Worm (Caenorhabditis elegans) whole organism, L3 larva: ENCODE results near the gene str-90.

Source experiments
- R02D3.7 ChIP-seq: fragments of 150-350 bp; optimal IDR thresholded peaks from 2 replicates; lab custom pipeline; 2014; ENCODE audit warnings: missing biosample characterization, missing genetic modification characterization
- aly-2 ChIP-seq: fragments of 150-350 bp; optimal IDR thresholded peaks from 2 replicates; lab custom pipeline; 2014; ENCODE audit warnings: missing biosample characterization, missing genetic modification characterization
- ama-1 ChIP-seq: fragments of 150-350 bp; optimal IDR thresholded peaks from 2 replicates; lab custom pipeline; 2018
- ceh-16 ChIP-seq: sonication (generic microtip); optimal IDR thresholded peaks from 2 replicates; lab custom pipeline; 2017; ENCODE audit warnings: missing biosample characterization, missing genetic modification characterization
- ceh-28 ChIP-seq: fragments of 150-350 bp; optimal IDR thresholded peaks from 2 replicates; lab custom pipeline; 2014; ENCODE audit warnings: missing biosample characterization, missing genetic modification reagents, missing genetic modification characterization
- ceh-82 ChIP-seq: fragments of 150-350 bp; optimal IDR thresholded peaks from 2 replicates; lab custom pipeline; 2014; ENCODE audit warnings: missing biosample characterization, missing genetic modification characterization
- ceh-9 ChIP-seq: sonication (generic microtip); optimal IDR thresholded peaks from 2 replicates; lab custom pipeline; 2018; ENCODE audit warnings: missing biosample characterization, missing genetic modification characterization
- egl-27 ChIP-seq: sonication (generic microtip); optimal IDR thresholded peaks from 4 replicates; lab custom pipeline; 2017; ENCODE audit warnings: missing biosample characterization, missing genetic modification reagents, missing genetic modification characterization
- egl-5 ChIP-seq: fragments of 150-350 bp; optimal IDR thresholded peaks from 2 replicates; lab custom pipeline; 2017; ENCODE audit warnings: missing biosample characterization, missing genetic modification reagents, missing genetic modification characterization, inconsistent platforms
- elt-1 ChIP-seq: fragments of 150-350 bp; optimal IDR thresholded peaks from 2 replicates; lab custom pipeline; 2014; ENCODE audit warnings: missing biosample characterization, missing genetic modification characterization
- elt-2 ChIP-seq: sonication (generic microtip); optimal IDR thresholded peaks from 2 replicates; lab custom pipeline; 2016; ENCODE audit warnings: missing genetic modification reagents, mild to moderate bottlenecking, missing genetic modification characterization, missing compliant biosample characterization
- eor-1 ChIP-seq, 2 experiments: fragments of 150-350 bp; optimal IDR thresholded peaks; 2 replicates each; lab custom pipeline; 2014 to 2018; ENCODE audit warnings: missing biosample characterization in 2 of 2, missing genetic modification characterization in 2 of 2
- fkh-10 ChIP-seq: sonication (generic microtip); optimal IDR thresholded peaks from 2 replicates; lab custom pipeline; 2017; ENCODE audit warnings: missing biosample characterization, missing genetic modification reagents, missing genetic modification characterization
- jun-1 ChIP-seq: fragments of 150-350 bp; optimal IDR thresholded peaks from 2 replicates; lab custom pipeline; 2014; ENCODE audit warnings: missing biosample characterization, missing genetic modification reagents, missing genetic modification characterization
- lin-39 ChIP-seq: fragments of 150-350 bp; optimal IDR thresholded peaks from 2 replicates; lab custom pipeline; 2018; ENCODE audit warnings: missing biosample characterization, missing genetic modification reagents, missing genetic modification characterization
- lsy-12 ChIP-seq: sonication (generic microtip); optimal IDR thresholded peaks from 2 replicates; lab custom pipeline; 2016; ENCODE audit warnings: mild to moderate bottlenecking, missing genetic modification characterization, missing compliant biosample characterization
- mdl-1 ChIP-seq: fragments of 150-350 bp; optimal IDR thresholded peaks from 2 replicates; lab custom pipeline; 2014; ENCODE audit warnings: missing biosample characterization, missing genetic modification characterization
- mml-1 ChIP-seq: fragments of 150-350 bp; sonication (generic microtip); optimal IDR thresholded peaks from 3 replicates; lab custom pipeline; 2014; ENCODE audit warnings: missing biosample characterization, missing genetic modification characterization
- nfya-1 ChIP-seq: sonication (generic microtip); optimal IDR thresholded peaks from 2 replicates; lab custom pipeline; 2017; ENCODE audit warnings: missing genetic modification characterization, mild to moderate bottlenecking, missing compliant biosample characterization, antibody characterized with exemption, moderate library complexity; ENCODE audit not compliant: insufficient read depth
- nhr-12 ChIP-seq: fragments of 150-350 bp; optimal IDR thresholded peaks from 2 replicates; lab custom pipeline; 2014; ENCODE audit warnings: missing biosample characterization, missing genetic modification characterization
- nhr-23 ChIP-seq: fragments of 150-350 bp; optimal IDR thresholded peaks from 2 replicates; lab custom pipeline; 2014; ENCODE audit warnings: missing biosample characterization, missing genetic modification reagents, missing genetic modification characterization
- nhr-237 ChIP-seq: fragments of 150-350 bp; optimal IDR thresholded peaks from 2 replicates; lab custom pipeline; 2014; ENCODE audit warnings: missing biosample characterization, missing genetic modification characterization
- nhr-25 ChIP-seq: sonication (generic microtip); optimal IDR thresholded peaks from 2 replicates; lab custom pipeline; 2017; ENCODE audit warnings: missing biosample characterization, missing genetic modification characterization
- nhr-67 ChIP-seq: fragments of 150-350 bp; optimal IDR thresholded peaks from 2 replicates; lab custom pipeline; 2014; ENCODE audit warnings: missing biosample characterization, missing genetic modification characterization
- pha-4 ChIP-seq: fragments of 150-350 bp; optimal IDR thresholded peaks from 2 replicates; lab custom pipeline; 2014; ENCODE audit warnings: missing biosample characterization, missing genetic modification reagents, missing genetic modification characterization
- sea-2 ChIP-seq: fragments of 150-350 bp; sonication (generic microtip); optimal IDR thresholded peaks from 4 replicates; lab custom pipeline; 2014; ENCODE audit warnings: missing biosample characterization, missing genetic modification reagents, missing genetic modification characterization
- skn-1 ChIP-seq: fragments of 150-350 bp; optimal IDR thresholded peaks from 2 replicates; lab custom pipeline; 2014; ENCODE audit warnings: missing biosample characterization, missing genetic modification characterization
- unc-39 ChIP-seq: sonication (generic microtip); optimal IDR thresholded peaks from 4 replicates; lab custom pipeline; 2017; ENCODE audit warnings: missing biosample characterization, missing genetic modification characterization
- zag-1 ChIP-seq: fragments of 150-350 bp; optimal IDR thresholded peaks from 2 replicates; lab custom pipeline; 2014; ENCODE audit warnings: missing biosample characterization, missing genetic modification characterization

str-90 gene

DNA sequence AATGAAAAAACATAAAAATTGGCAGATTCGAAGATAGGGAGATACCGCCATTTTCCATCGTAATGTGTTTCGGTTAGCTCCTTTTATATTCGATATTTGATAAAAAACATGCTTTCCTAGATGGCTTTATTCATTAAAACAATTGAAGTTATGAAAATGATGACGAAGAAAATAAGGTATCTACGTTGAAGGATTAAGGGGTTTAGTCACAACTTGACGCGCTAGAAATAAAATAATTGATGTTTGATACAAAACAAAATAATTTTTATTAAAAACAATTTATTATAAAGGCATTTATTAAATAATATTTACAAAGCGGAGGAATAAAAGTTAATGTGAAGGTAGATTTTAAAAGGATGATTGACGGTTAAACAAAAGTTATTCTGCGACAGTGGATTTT lies 12.5 kb upstream of the str-90 start, which contains the start of gene str-130:
TSS of gene str-130 (minus strand) at position 101 of the 400 bp plus-strand sequence.
- no peak for TF ChIP-seq lsy-12 (tag; lab: Kevin White, UChicago)
- no peak for TF ChIP-seq ceh-28 (tag; lab: Kevin White, UChicago)
- no peak for TF ChIP-seq sea-2 (GFP tag; lab: Kevin White, UChicago)
- no peak for TF ChIP-seq nhr-67 (tag; lab: Kevin White, UChicago)
- no peak for TF ChIP-seq zag-1 (tag; lab: Kevin White, UChicago)

DNA sequence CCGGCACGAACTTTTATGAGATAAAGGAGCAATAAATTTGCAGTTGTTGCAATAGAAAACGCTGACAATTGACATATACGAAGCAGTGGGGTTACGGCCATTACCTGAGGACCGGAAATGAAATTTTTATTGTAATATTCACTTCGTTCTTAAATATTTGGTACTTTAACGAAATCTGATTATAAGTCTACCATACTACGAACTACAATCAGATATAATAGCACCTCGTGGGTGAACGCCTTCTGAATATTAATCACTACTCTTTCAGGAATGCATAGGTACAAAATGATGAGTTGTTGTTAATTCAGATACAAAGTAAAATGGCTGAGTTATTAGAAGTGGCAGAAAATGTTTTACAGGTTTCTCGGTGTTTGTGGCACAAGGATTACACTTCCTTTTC lies 10.7 kb upstream of the str-90 start, which contains the start of gene str-129:
TSS of gene str-129 (minus strand) at position 101 of the 400 bp plus-strand sequence.
- TF ChIP-seq lsy-12 (tag; lab: Kevin White, UChicago) (no peak), elt-1 (tag; lab: Kevin White, UChicago) (no peak), ama-1 (lab: Kevin White, UChicago) (no peak), ceh-82 (tag; lab: Kevin White, UChicago) (no peak), pha-4 (tag; lab: Kevin White, UChicago) (no peak)

DNA sequence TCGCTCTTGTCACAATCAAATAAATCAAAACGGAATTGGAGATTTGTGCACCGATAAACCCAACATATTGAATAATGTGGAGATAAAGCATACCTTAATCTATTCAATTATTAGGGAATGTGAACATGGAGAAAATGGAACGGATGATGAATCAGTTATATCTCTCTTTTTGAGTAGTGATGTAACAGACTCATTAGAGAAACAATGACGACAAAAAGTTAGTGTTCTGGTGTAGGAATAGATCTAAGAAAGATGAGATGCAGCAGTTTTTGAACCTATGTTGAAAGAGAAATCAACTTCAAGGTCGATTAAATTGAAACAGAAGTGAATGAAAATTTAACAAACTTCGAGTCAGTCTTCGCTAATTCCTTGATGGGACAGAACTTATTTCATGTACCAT lies 7.7 kb upstream of the str-90 start, which contains the start of gene str-146:
TSS of gene str-146 (minus strand) at position 101 of the 400 bp plus-strand sequence.
- TF ChIP-seq nfya-1 (no peak), skn-1 (tag; lab: Kevin White, UChicago) (no peak)
- TF ChIP-seq, all 47 proteins: peak for 0

ce11 chrV:8098239-8098638 lies 4.8 kb upstream of the str-90 start, which contains the start of gene str-145:
TSS of gene str-145 (minus strand) at chrV:8098339.
- TF ChIP-seq egl-27 (no peak), sea-2 (GFP tag; lab: Kevin White, UChicago) (no peak), skn-1 (tag; lab: Kevin White, UChicago) (no peak), lin-39 (no peak), nhr-25 (tag; lab: Kevin White, UChicago) (no peak), jun-1 (no peak), R02D3.7 (no peak), mml-1 (tag; lab: Kevin White, UChicago) (no peak), egl-5 (tag; lab: Kevin White, UChicago) (no peak), mdl-1 (no peak), ceh-9 (no peak), unc-39 (no peak), nhr-67 (tag; lab: Kevin White, UChicago) (no peak), eor-1 (tag; optimal IDR thresholded peaks at IDR 0.05; lab: Kevin White, UChicago) (no peak), ceh-16 (tag; lab: Kevin White, UChicago) (no peak)

ce11 chrV:8099306-8099705 lies 3.8 kb upstream of the str-90 start, which contains the start of gene sdz-23:
TSS of gene sdz-23 (plus strand) at chrV:8099606.
- no peak for TF ChIP-seq nhr-25 (tag; lab: Kevin White, UChicago)

DNA sequence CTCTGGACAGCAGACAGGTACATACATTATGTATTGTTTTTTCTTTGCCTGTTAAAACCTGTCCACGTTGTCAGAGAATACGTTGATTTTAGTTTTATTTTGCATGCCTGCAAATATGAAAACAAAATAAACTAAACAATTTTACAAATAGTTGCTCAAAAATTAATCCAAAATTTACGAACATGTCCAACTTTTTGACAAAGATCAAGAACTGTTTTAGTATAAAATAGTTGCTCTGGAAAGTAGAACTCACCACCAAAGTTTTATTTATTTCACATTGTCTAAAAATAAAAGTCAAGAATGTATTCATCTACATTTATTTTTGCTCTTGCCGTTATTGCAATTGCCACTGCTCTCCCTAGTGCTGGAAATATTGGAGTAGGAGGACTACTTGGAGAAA lies 1.4 kb downstream of the str-90 start, which contains the start of gene srlf-16:
TSS of gene srlf-16 (plus strand) at position 301 of the 400 bp plus-strand sequence.
- TF ChIP-seq ceh-82 (tag; lab: Kevin White, UChicago) (no peak), ceh-16 (tag; lab: Kevin White, UChicago) (no peak), nhr-12 (tag; lab: Kevin White, UChicago) (no peak), ama-1 (lab: Kevin White, UChicago) (no peak), nhr-237 (tag; lab: Kevin White, UChicago) (no peak), egl-5 (tag; lab: Kevin White, UChicago) (no peak), aly-2 (tag; lab: Kevin White, UChicago) (no peak), R02D3.7 (no peak)
- TF ChIP-seq, all 47 proteins: peak for 0

DNA sequence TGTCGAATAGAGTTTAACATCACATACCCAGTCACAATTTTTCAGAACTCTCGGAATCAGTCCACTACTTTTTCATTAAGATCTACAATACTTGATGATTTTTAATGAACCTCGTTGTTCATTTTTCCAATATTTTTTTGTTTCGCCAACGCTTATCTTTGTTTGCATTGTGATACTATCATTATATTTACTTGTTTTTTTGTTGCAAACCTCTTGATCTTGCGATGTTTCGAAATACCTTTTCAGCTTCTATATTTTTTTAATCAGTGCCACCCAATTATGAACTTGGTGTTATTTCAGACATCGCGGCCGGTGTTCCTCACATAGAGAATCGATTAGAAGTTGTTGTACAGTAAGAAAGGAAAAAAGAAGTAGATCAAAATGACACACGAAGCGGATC lies 5.6 kb downstream of the str-90 start, which contains the start of gene myo-5:
TSS of gene myo-5 (plus strand) at position 301 of the 400 bp plus-strand sequence.
- TF ChIP-seq nhr-23 (tag; lab: Kevin White, UChicago) (no peak), egl-27 (no peak), elt-2 (tag; lab: Kevin White, UChicago) (no peak), fkh-10 (GFP tag; lab: Kevin White, UChicago) (no peak), eor-1 (tag; optimal IDR thresholded peaks at IDR 0.05; lab: Kevin White, UChicago) (no peak)
